Worm (Caenorhabditis elegans): Measurements from ENCODE around the gene ZK721.4.

ce11 chrX:8739373-8739772, 39.3 kb upstream of the ZK721.4 start, which contains the start of gene M02D8.2:
- TF ChIP-seq egrh-3 (GFP tag; IDR thresholded peaks at IDR 0.05) (no peak), nfya-2 (GFP tag; IDR thresholded peaks at IDR 0.05) (no peak)

Data from whole organism, young adult.